Worm (Caenorhabditis elegans) whole organism, L4 larva: Measurements from ENCODE around the gene cyc-2.2.

Experiments
- D1046.2 ChIP-seq: fragments of 200-800 bp; sonication (Bioruptor generic); IDR thresholded peaks from 2 replicates; pipeline ENCODE4 v1.3.6; 2022; ENCODE audit warnings: missing genetic modification characterization, missing compliant biosample characterization
- Y105C5A.15 ChIP-seq: fragments of 200-800 bp; sonication (Bioruptor generic); IDR thresholded peaks from 2 replicates; pipeline ENCODE4 v1.3.6; 2022; ENCODE audit warnings: missing genetic modification characterization, missing compliant biosample characterization
- Y48G9A.11 ChIP-seq: fragments of 200-800 bp; sonication (Bioruptor generic); IDR thresholded peaks from 2 replicates; pipeline ENCODE4 v1.3.6; 2022; ENCODE audit warnings: missing genetic modification reagents, missing genetic modification characterization, missing compliant biosample characterization
- Y5F2A.4 ChIP-seq: fragments of 200-800 bp; sonication (Bioruptor generic); optimal IDR thresholded peaks from 2 replicates; lab custom pipeline; 2018; ENCODE audit warnings: mild to moderate bottlenecking, missing genetic modification characterization, missing compliant biosample characterization
- ZK337.2 ChIP-seq: fragments of 200-800 bp; sonication (Bioruptor generic); IDR thresholded peaks from 2 replicates; pipeline ENCODE4 v1.3.6; 2022; ENCODE audit warnings: missing genetic modification reagents, missing genetic modification characterization, missing compliant biosample characterization
- arid-1 ChIP-seq: fragments of 200-800 bp; sonication (Bioruptor generic); conservative IDR thresholded peaks from 2 replicates; pipeline ENCODE4 v1.3.6; 2022; ENCODE audit warnings: missing genetic modification reagents, missing genetic modification characterization, missing compliant biosample characterization
- ceh-28 ChIP-seq: fragments of 150-350 bp; optimal IDR thresholded peaks from 2 replicates; lab custom pipeline; 2014; ENCODE audit warnings: missing biosample characterization, missing genetic modification reagents, missing genetic modification characterization
- ceh-82 ChIP-seq: sonication (generic microtip); optimal IDR thresholded peaks from 2 replicates; lab custom pipeline; 2017; ENCODE audit warnings: missing biosample characterization, missing genetic modification characterization
- ctbp-1 ChIP-seq: fragments of 200-800 bp; sonication (Bioruptor generic); IDR thresholded peaks from 2 replicates; pipeline ENCODE4 v1.3.6; 2022; ENCODE audit warnings: missing genetic modification reagents, missing genetic modification characterization, missing compliant biosample characterization
- dmd-6 ChIP-seq: fragments of 200-800 bp; sonication (Bioruptor generic); IDR thresholded peaks from 2 replicates; pipeline ENCODE4 v1.3.6; 2022; ENCODE audit warnings: missing genetic modification reagents, missing genetic modification characterization, missing compliant biosample characterization
- dpl-1 ChIP-seq: fragments of 150-350 bp; optimal IDR thresholded peaks from 2 replicates; lab custom pipeline; 2014; ENCODE audit warnings: missing biosample characterization, missing genetic modification reagents, missing genetic modification characterization
- fos-1 ChIP-seq: fragments of 150-350 bp; optimal IDR thresholded peaks from 2 replicates; lab custom pipeline; 2014; ENCODE audit warnings: missing biosample characterization, missing genetic modification characterization
- hlh-30 ChIP-seq: sonication (generic microtip); optimal IDR thresholded peaks from 2 replicates; lab custom pipeline; 2017; ENCODE audit warnings: antibody characterized with exemption, mild to moderate bottlenecking, missing genetic modification characterization, missing compliant biosample characterization; ENCODE audit not compliant: insufficient read depth
- hmg-1.1 ChIP-seq: fragments of 200-800 bp; sonication (Bioruptor generic); IDR thresholded peaks from 2 replicates; pipeline ENCODE4 v1.3.6; 2022; ENCODE audit warnings: missing genetic modification reagents, missing genetic modification characterization, missing compliant biosample characterization
- jun-1 ChIP-seq: fragments of 150-350 bp; optimal IDR thresholded peaks from 2 replicates; lab custom pipeline; 2014; ENCODE audit warnings: missing biosample characterization, missing genetic modification reagents, missing genetic modification characterization
- lin-15B ChIP-seq: fragments of 150-350 bp; sonication (generic microtip); optimal IDR thresholded peaks from 3 replicates; lab custom pipeline; 2014; ENCODE audit warnings: missing biosample characterization, missing genetic modification characterization
- lin-29 ChIP-seq: fragments of 200-800 bp; sonication (Bioruptor generic); IDR thresholded peaks from 2 replicates; pipeline ENCODE4 v1.3.6; 2022; ENCODE audit warnings: missing genetic modification reagents, missing genetic modification characterization, missing compliant biosample characterization
- lir-3 ChIP-seq: sonication (generic microtip); optimal IDR thresholded peaks from 2 replicates; lab custom pipeline; 2016; ENCODE audit warnings: mild to moderate bottlenecking, missing genetic modification characterization, missing compliant biosample characterization
- madf-9 ChIP-seq: fragments of 200-800 bp; sonication (Bioruptor generic); conservative IDR thresholded peaks from 2 replicates; pipeline ENCODE4 v1.3.6; 2022; ENCODE audit warnings: missing genetic modification reagents, missing genetic modification characterization, missing compliant biosample characterization
- nhr-76 ChIP-seq: fragments of 150-350 bp; optimal IDR thresholded peaks from 2 replicates; lab custom pipeline; 2014; ENCODE audit warnings: missing biosample characterization, missing genetic modification characterization
- nhr-77 ChIP-seq: fragments of 150-350 bp; optimal IDR thresholded peaks from 2 replicates; lab custom pipeline; 2014; ENCODE audit warnings: missing biosample characterization, missing genetic modification characterization
- pha-4 ChIP-seq, 2 experiments: fragments of 150-350 bp in 1 of 2; fragments of 200-800 bp in 1 of 2; sonication (Bioruptor generic) in 1 of 2; IDR thresholded peaks in 1 of 2; optimal IDR thresholded peaks in 1 of 2; 2 replicates each; pipeline versions ENCODE4 v1.3.6 to Lab custom; 2014 to 2022; ENCODE audit warnings: missing genetic modification characterization in 2 of 2, missing genetic modification reagents in 2 of 2, missing biosample characterization in 1 of 2, missing compliant biosample characterization in 1 of 2
- rbr-2 ChIP-seq: sonication (generic microtip); optimal IDR thresholded peaks from 2 replicates; lab custom pipeline; 2016; ENCODE audit warnings: missing genotype, missing genetic modification characterization, missing compliant biosample characterization
- sdz-12 ChIP-seq: fragments of 200-800 bp; sonication (Bioruptor generic); optimal IDR thresholded peaks from 2 replicates; lab custom pipeline; 2018; ENCODE audit warnings: mild to moderate bottlenecking, missing genetic modification characterization, missing compliant biosample characterization
- set-16 ChIP-seq: fragments of 200-800 bp; sonication (Bioruptor generic); IDR thresholded peaks from 2 replicates; pipeline ENCODE4 v1.3.6; 2022; ENCODE audit warnings: missing genetic modification reagents, missing genetic modification characterization, missing compliant biosample characterization
- skn-1 ChIP-seq: fragments of 150-350 bp; optimal IDR thresholded peaks from 2 replicates; lab custom pipeline; 2014; ENCODE audit warnings: missing biosample characterization, missing genetic modification characterization
- snpc-1.2 ChIP-seq: fragments of 200-800 bp; sonication (Bioruptor generic); IDR thresholded peaks from 2 replicates; pipeline ENCODE4 v1.3.6; 2022; ENCODE audit warnings: missing genetic modification reagents, missing genetic modification characterization, missing compliant biosample characterization
- tag-97 ChIP-seq: fragments of 200-800 bp; sonication (Bioruptor generic); IDR thresholded peaks from 2 replicates; pipeline ENCODE4 v1.3.6; 2022; ENCODE audit warnings: missing genetic modification characterization, missing compliant biosample characterization
- unc-130 ChIP-seq: sonication (generic microtip); optimal IDR thresholded peaks from 2 replicates; lab custom pipeline; 2016; ENCODE audit warnings: missing genetic modification reagents, missing genetic modification characterization, missing compliant biosample characterization
- unc-62 ChIP-seq, 3 experiments: fragments of 150-350 bp in 1 of 3; sonication (generic microtip); optimal IDR thresholded peaks in 2 of 3; peaks in 1 of 3; 1 replicate in 1 of 3; 2 replicates in 2 of 3; lab custom pipeline; 2014 to 2017; ENCODE audit warnings: missing biosample characterization in 3 of 3, missing genetic modification characterization in 3 of 3, missing genetic modification reagents in 3 of 3, missing genotype in 1 of 3
- zip-11 ChIP-seq: fragments of 200-800 bp; sonication (Bioruptor generic); IDR thresholded peaks from 2 replicates; pipeline ENCODE4 v1.3.6; 2022; ENCODE audit warnings: missing genetic modification characterization, missing compliant biosample characterization

cyc-2.2 gene

DNA sequence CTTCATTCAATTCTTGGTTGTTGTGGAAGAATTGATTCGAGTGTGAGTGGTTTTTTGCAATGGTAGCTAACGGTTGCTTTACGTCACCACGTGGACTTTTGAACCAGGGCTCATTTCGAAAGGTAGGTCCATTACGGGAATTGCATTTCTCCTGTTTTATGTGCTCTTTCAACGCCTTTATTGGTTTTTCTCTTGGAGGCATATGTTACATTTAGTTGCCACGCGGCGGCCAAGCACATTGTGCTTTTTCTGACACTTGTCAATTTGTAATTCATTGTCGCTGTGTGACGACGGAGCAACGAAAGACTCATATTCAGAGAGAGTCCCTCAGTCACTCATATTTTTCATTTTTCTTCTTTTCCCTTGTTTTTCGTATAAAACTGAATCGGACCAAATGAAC, 27.2 kb downstream of the cyc-2.2 start:
- TF ChIP-seq hlh-30, result no peak
- peak in 1 of 2 experiments; percentile 94 for TF ChIP-seq unc-62 (GFP tag; optimal IDR thresholded peaks at IDR 0.05 in 1 of 2; lab: Kevin White, UChicago)
- no peak for TF ChIP-seq unc-62 (tag; optimal IDR thresholded peaks at IDR 0.05; lab: Kevin White, UChicago)
- TF ChIP-seq ZK337.2 (GFP tag; lab: Robert Waterston, UW), result no peak
- no peak for TF ChIP-seq madf-9 (GFP tag; lab: Robert Waterston, UW)

DNA sequence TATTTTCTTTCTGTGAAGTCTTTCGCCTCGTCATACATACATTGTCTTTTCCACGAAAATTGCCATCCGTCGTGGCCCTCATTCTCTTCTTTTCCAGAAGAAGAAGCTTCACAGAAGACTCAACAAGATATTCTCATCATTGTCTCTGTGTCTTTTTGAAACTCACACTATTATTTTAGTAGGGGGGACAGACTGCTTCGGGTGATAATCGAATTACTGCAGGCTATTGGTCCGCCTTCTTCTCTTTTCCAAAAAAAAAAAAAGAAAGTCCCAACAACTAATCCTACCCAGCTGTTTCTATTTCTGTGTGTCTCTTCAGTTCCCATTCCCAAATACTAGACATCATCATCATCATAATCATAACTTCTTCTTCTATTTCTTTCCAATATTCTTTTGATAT, 28.6 kb downstream of the cyc-2.2 start:
- TF ChIP-seq unc-62 (GFP tag; optimal IDR thresholded peaks at IDR 0.05 in 1 of 2; lab: Kevin White, UChicago) (peak in 1 of 2 experiments; percentile 76), unc-62 (tag; optimal IDR thresholded peaks at IDR 0.05; lab: Kevin White, UChicago) (no peak), zip-11 (GFP tag; lab: Robert Waterston, UW) (no peak)

DNA sequence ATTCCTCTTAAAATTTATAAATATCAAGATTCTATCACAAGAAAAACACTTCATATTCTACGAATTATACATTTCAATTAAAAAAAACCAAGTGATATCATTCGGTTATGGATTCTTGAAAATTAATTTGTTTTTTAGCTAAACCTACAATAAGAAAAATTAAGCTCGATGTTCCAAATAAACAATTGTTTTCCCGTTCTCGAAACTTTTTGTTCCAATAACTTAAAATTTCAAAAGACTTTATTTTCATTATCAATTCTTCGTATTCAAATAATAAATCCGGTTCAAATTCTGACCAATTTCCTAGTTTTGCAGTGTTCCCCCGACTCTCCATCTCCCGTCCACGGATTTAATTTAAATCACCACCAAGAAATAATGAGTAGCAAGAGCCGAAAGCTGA, 32.7 kb downstream of the cyc-2.2 start, which contains the start of gene E02A10.3:
E02A10.3 (plus strand) TSS at position 301 of the 400 bp plus-strand sequence.
- TF ChIP-seq D1046.2 (GFP tag; lab: Robert Waterston, UW) (no peak), sdz-12 (GFP tag; lab: Kevin White, UChicago) (no peak), hlh-30 (no peak), pha-4 (GFP tag; IDR thresholded peaks at IDR 0.05; lab: Robert Waterston, UW) (no peak), pha-4 (tag; optimal IDR thresholded peaks at IDR 0.05; lab: Kevin White, UChicago) (no peak), tag-97 (no peak), jun-1 (tag; lab: Kevin White, UChicago) (no peak), unc-130 (GFP tag; lab: Kevin White, UChicago) (no peak), Y105C5A.15 (GFP tag; lab: Robert Waterston, UW) (no peak), ctbp-1 (no peak), Y5F2A.4 (GFP tag; lab: Kevin White, UChicago) (no peak), lin-29 (GFP tag; lab: Robert Waterston, UW) (no peak), ceh-82 (tag; lab: Kevin White, UChicago) (no peak), rbr-2 (tag; lab: Kevin White, UChicago) (no peak), fos-1 (tag; lab: Kevin White, UChicago) (no peak), arid-1 (GFP tag; lab: Robert Waterston, UW) (no peak), dmd-6 (GFP tag; lab: Robert Waterston, UW) (no peak), snpc-1.2 (no peak)

DNA sequence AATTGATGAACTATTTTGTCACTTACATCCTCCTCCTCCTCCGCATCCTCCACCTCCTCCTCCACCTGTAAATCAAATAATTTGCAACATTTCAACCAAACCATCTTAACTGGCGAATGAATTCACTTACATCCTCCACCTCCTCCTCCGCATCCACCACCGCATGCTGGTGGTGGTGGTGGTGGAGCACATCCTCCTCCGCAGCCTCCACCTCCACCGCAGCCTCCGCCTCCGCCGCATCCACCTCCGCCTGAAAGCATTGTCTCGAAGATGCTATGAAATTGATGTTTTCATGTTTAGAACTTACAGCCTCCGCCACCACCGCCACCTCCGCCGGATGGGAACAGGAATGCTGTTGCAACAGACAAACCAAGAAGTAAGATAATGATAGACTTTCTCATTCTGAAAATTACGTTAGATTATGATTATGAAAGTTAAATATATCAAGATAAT, 35.5 kb downstream of the cyc-2.2 start, which contains the start of gene grl-23:
grl-23 (minus strand) TSS at position 403 of the 453 bp plus-strand sequence.
- no peak for TF ChIP-seq hmg-1.1
- TF ChIP-seq set-16 (GFP tag; lab: Robert Waterston, UW), result peak; percentile 91

DNA sequence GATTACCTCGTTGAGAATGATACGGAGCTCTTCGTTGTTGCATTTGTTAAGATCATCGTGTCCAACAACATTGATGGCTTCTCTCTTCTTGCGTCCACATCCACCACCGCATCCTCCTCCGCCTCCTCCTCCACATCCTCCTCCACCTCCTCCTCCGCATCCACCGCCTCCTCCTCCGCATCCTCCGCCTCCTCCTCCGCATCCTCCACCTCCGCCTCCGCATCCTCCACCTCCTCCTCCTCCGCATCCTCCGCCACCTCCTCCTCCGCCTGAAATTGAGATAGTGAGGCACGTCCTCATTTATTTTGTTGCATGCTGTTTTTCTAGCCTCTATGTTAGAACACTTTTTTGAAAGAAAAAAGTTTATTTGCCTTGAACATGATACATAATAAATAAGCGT, 36.2 kb downstream of the cyc-2.2 start:
- TF ChIP-seq nhr-77, result no peak
- TF ChIP-seq set-16 (GFP tag; lab: Robert Waterston, UW), result peak; percentile 97
- TF ChIP-seq pha-4 (GFP tag; IDR thresholded peaks at IDR 0.05; lab: Robert Waterston, UW), result peak; percentile 58; the same call in 1 of the 2 replicates
- TF ChIP-seq pha-4 (tag; optimal IDR thresholded peaks at IDR 0.05; lab: Kevin White, UChicago), result no peak

DNA sequence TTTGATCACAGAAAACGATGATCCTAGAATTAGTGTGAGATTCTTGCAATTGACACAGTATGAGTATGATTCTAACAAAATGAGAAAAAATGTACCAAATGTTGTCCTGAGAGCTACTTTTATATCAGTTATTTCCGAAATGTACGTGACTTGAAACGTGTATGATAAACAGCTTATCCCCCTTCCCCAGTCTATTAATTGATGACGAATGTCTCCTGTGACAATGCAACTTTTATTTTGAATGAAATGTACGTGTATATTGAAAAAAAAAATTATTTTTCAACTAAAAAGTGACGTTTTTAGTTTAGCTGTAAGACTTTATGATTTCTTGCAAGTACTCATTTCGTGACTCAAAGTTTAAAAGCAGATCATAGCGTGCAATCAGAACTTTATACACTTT, 41.7 kb downstream of the cyc-2.2 start:
- TF ChIP-seq ceh-82 (tag; lab: Kevin White, UChicago) (no peak), lir-3 (no peak), nhr-76 (tag; lab: Kevin White, UChicago) (no peak), lin-15B (tag; lab: Kevin White, UChicago) (no peak), Y48G9A.11 (GFP tag; lab: Robert Waterston, UW) (no peak), zip-11 (GFP tag; lab: Robert Waterston, UW) (no peak), dpl-1 (no peak), jun-1 (tag; lab: Kevin White, UChicago) (no peak), ceh-28 (tag; lab: Kevin White, UChicago) (no peak), nhr-77 (no peak), skn-1 (tag; lab: Kevin White, UChicago) (no peak)
